Fruit fly (Drosophila melanogaster) whole organism, pupa: ENCODE results near the gene CG11426.
A peak's percentile ranks its signal among the peaks of the same experiment; 100 is the strongest.

Experiments
- CG12605 ChIP-seq: fragments of 200-800 bp; sonication (Bioruptor generic); IDR thresholded peaks from 2 replicates; pipeline ENCODE4 v1.3.6; 2022; ENCODE audit warnings: missing biosample characterization, missing genetic modification characterization
- CG14655 ChIP-seq: fragments of 200-800 bp; sonication (Bioruptor generic); optimal IDR thresholded peaks from 3 replicates; lab custom pipeline; 2017; ENCODE audit warnings: mild to moderate bottlenecking, missing biosample characterization, missing genetic modification reagents, missing genetic modification characterization
- CG34367 ChIP-seq: fragments of 200-800 bp; sonication (Bioruptor generic); optimal IDR thresholded peaks from 2 replicates; lab custom pipeline; 2018; ENCODE audit warnings: missing biosample characterization, mild to moderate bottlenecking, missing genetic modification characterization
- CG4496 ChIP-seq: fragments of 200-800 bp; sonication (Bioruptor generic); IDR thresholded peaks from 3 replicates; pipeline ENCODE4 v1.3.6; 2022; ENCODE audit warnings: missing biosample characterization, missing genetic modification characterization
- CG8159 ChIP-seq: fragments of 200-800 bp; sonication (Bioruptor generic); optimal IDR thresholded peaks from 3 replicates; lab custom pipeline; 2018; ENCODE audit warnings: missing biosample characterization, mild to moderate bottlenecking, missing genetic modification characterization, moderate library complexity
- CG9948 ChIP-seq: fragments of 200-800 bp; sonication (Bioruptor generic); optimal IDR thresholded peaks from 2 replicates; lab custom pipeline; 2018; ENCODE audit warnings: missing biosample characterization, mild to moderate bottlenecking, missing genetic modification characterization, moderate library complexity
- D1 ChIP-seq: fragments of 200-800 bp; sonication (Bioruptor generic); optimal IDR thresholded peaks from 2 replicates; lab custom pipeline; 2018; ENCODE audit warnings: missing biosample characterization, mild to moderate bottlenecking, missing genetic modification characterization, moderate library complexity
- EcR ChIP-seq: fragments of 200-800 bp; sonication (Bioruptor generic); optimal IDR thresholded peaks from 3 replicates; lab custom pipeline; 2019; ENCODE audit warnings: missing biosample characterization, missing genetic modification characterization, mild to moderate bottlenecking, moderate library complexity, missing genetic modification reagents
- Ets98B ChIP-seq: fragments of 200-800 bp; sonication (Bioruptor generic); IDR thresholded peaks from 2 replicates; pipeline ENCODE4 v1.3.6; 2022; ENCODE audit warnings: missing biosample characterization, missing genetic modification characterization
- Pif1B ChIP-seq: fragments of 200-800 bp; sonication (Bioruptor generic); optimal IDR thresholded peaks from 3 replicates; lab custom pipeline; 2016; ENCODE audit warnings: missing biosample characterization, missing genetic modification characterization
- fd96Ca ChIP-seq: fragments of 200-800 bp; sonication (Bioruptor generic); IDR thresholded peaks from 3 replicates; pipeline ENCODE4 v1.3.6; 2022; ENCODE audit warnings: missing biosample characterization, missing genetic modification characterization
- gl ChIP-seq: fragments of 200-800 bp; sonication (Bioruptor generic); optimal IDR thresholded peaks from 2 replicates; lab custom pipeline; 2018; ENCODE audit warnings: missing biosample characterization, mild to moderate bottlenecking, missing genetic modification characterization
- rn ChIP-seq: fragments of 200-800 bp; sonication (Bioruptor generic); IDR thresholded peaks from 2 replicates; pipeline ENCODE4 v1.3.6; 2022; ENCODE audit warnings: missing biosample characterization, missing genetic modification characterization

DNA sequence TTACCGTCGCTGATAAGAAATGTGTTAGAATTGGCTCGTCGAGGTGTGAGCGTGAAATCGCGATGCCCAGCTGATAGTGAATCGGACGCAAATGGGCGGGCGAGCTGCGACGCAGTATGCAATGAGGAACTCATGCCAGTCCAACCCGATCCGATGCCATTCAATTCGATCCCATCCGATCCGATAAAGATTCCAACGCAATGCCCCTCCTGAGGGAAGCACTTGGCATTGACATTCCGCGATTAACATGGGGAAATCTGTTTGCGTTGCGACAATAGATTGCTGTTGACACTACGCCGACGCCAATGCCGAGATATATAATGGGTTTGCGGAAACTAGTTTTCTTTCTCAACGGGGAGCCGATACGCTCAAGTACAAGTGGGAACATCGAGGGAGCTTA, 6.9 kb upstream of the CG11426 start:
- TF ChIP-seq CG34367 (tag; lab: Kevin White, UChicago) (no peak), EcR (GFP tag; lab: Kevin White, UChicago) (peak; percentile 11), CG9948 (tag; lab: Kevin White, UChicago) (no peak), CG14655 (GFP tag; lab: Kevin White, UChicago) (no peak), D1 (tag; lab: Kevin White, UChicago) (no peak), rn (no peak), CG4496 (GFP tag; lab: Robert Waterston, UW) (no peak), CG12605 (GFP tag; lab: Robert Waterston, UW) (no peak), CG8159 (tag; lab: Kevin White, UChicago) (no peak), fd96Ca (GFP tag; lab: Robert Waterston, UW) (no peak), Pif1B (GFP tag; lab: Kevin White, UChicago) (no peak), gl (tag; lab: Kevin White, UChicago) (no peak), Ets98B (no peak)
